Worm (Caenorhabditis elegans) whole organism, midembryonic: ENCODE measurements around the gene ins-8.
A peak's percentile ranks its signal among the peaks of the same experiment; 100 is the strongest.

Experiments
- T22C8.4 ChIP-seq: fragments of 200-800 bp; sonication (Bioruptor generic); IDR thresholded peaks from 2 replicates; pipeline ENCODE4 v1.3.6; 2022; ENCODE audit warnings: missing genetic modification characterization, missing compliant biosample characterization
- cog-1 ChIP-seq: sonication (generic microtip); optimal IDR thresholded peaks from 2 replicates; lab custom pipeline; 2016; ENCODE audit warnings: missing genetic modification characterization, missing compliant biosample characterization
- flt-1 ChIP-seq: fragments of 200-800 bp; sonication (Bioruptor generic); IDR thresholded peaks from 2 replicates; pipeline ENCODE4 v1.3.6; 2022; ENCODE audit warnings: missing genetic modification characterization, missing compliant biosample characterization
- klf-2 ChIP-seq: fragments of 200-800 bp; sonication (Bioruptor generic); conservative IDR thresholded peaks from 2 replicates; pipeline ENCODE4 v1.3.6; 2022; ENCODE audit warnings: missing genetic modification reagents, missing genetic modification characterization, missing compliant biosample characterization
- med-1 ChIP-seq: sonication (generic microtip); optimal IDR thresholded peaks from 2 replicates; lab custom pipeline; 2017; ENCODE audit warnings: missing genetic modification characterization, mild to moderate bottlenecking, missing compliant biosample characterization, antibody characterized with exemption, missing genetic modification reagents; ENCODE audit not compliant: insufficient read depth
- ref-1 ChIP-seq: fragments of 200-800 bp; sonication (Bioruptor generic); conservative IDR thresholded peaks from 2 replicates; pipeline ENCODE4 v1.3.6; 2022; ENCODE audit warnings: missing genetic modification reagents, missing genetic modification characterization, missing compliant biosample characterization
- tab-1 ChIP-seq: fragments of 200-800 bp; sonication (Bioruptor generic); IDR thresholded peaks from 2 replicates; pipeline ENCODE4 v1.3.6; 2022; ENCODE audit warnings: missing genetic modification characterization, missing compliant biosample characterization
- ztf-23 ChIP-seq: fragments of 200-800 bp; sonication (Bioruptor generic); IDR thresholded peaks from 2 replicates; pipeline ENCODE4 v1.3.6; 2022; ENCODE audit warnings: missing genetic modification reagents, missing genetic modification characterization, missing compliant biosample characterization
- ztf-29 ChIP-seq: fragments of 200-800 bp; sonication (Bioruptor generic); IDR thresholded peaks from 2 replicates; pipeline ENCODE4 v1.3.6; 2022; ENCODE audit warnings: missing genetic modification reagents, missing genetic modification characterization, missing compliant biosample characterization

The ins-8 gene

ce11 chrIV:9680841-9681240, at the start of gene ins-8:
TSS of gene ins-8 (minus strand) at chrIV:9680941.
- TF ChIP-seq cog-1 (tag; lab: Kevin White, UChicago), result no peak
- no peak for TF ChIP-seq ztf-29
- TF ChIP-seq ztf-23 (GFP tag; lab: Robert Waterston, UW), result no peak
- TF ChIP-seq flt-1 (GFP tag; lab: Robert Waterston, UW), result no peak

DNA sequence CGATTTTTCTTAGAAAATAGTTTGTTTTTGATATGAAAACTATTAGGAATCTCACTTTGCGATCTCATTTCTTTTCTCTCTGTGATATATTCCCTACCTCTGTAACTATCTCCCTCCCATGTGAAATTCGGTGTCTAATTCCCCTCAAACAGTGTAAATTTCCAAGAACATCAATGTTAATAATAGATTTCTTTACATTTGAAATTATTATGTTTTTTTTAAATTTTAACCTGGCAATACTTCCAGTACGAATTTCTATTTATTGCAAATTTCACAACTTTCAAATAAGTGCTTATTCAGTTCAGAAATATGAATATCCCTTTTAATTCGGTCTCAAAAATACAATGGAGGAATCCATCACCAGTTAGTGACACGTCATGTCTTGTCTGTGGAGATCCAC, 47.6 kb upstream of the ins-8 start, which contains the start of gene nhr-100:
TSS of gene nhr-100 (plus strand) at position 301 of the 400 bp plus-strand sequence.
- no peak for TF ChIP-seq klf-2 (GFP tag; lab: Robert Waterston, UW)
- TF ChIP-seq med-1 (GFP tag; lab: Kevin White, UChicago), result no peak
- TF ChIP-seq ztf-29, result no peak
- no peak for TF ChIP-seq tab-1 (GFP tag; lab: Robert Waterston, UW)
- TF ChIP-seq flt-1 (GFP tag; lab: Robert Waterston, UW), result no peak
- TF ChIP-seq T22C8.4, result no peak
- TF ChIP-seq ref-1, result no peak
- TF ChIP-seq cog-1 (tag; lab: Kevin White, UChicago), result no peak

- TF ChIP-seq tab-1 (GFP tag; lab: Robert Waterston, UW) (no peak), ztf-23 (GFP tag; lab: Robert Waterston, UW) (no peak), ztf-29 (no peak), klf-2 (GFP tag; lab: Robert Waterston, UW) (no peak), cog-1 (tag; lab: Kevin White, UChicago) (no peak), med-1 (GFP tag; lab: Kevin White, UChicago) (no peak), ref-1 (no peak), T22C8.4 (no peak), flt-1 (GFP tag; lab: Robert Waterston, UW) (no peak)
These were observed 46.5 kb upstream of the ins-8 start for ce11 chrIV:9727217-9727616.

- TF ChIP-seq cog-1 (tag; lab: Kevin White, UChicago), result no peak
- TF ChIP-seq tab-1 (GFP tag; lab: Robert Waterston, UW), result no peak
- TF ChIP-seq med-1 (GFP tag; lab: Kevin White, UChicago), result no peak
- TF ChIP-seq T22C8.4, result no peak
- no peak for TF ChIP-seq ztf-23 (GFP tag; lab: Robert Waterston, UW)
- no peak for TF ChIP-seq klf-2 (GFP tag; lab: Robert Waterston, UW)
- TF ChIP-seq ref-1, result no peak
- no peak for TF ChIP-seq flt-1 (GFP tag; lab: Robert Waterston, UW)
- no peak for TF ChIP-seq ztf-29
These were observed 44.8 kb upstream of the ins-8 start for ce11 chrIV:9725468-9725985.

ce11 chrIV:9724948-9725347, 44.2 kb upstream of the ins-8 start, which contains the start of the genes nhr-138 and C28D4.18:
TSS of gene nhr-138 (plus strand) at chrIV:9725251.
TSS of gene C28D4.18 (plus strand) at chrIV:9725280.
- TF ChIP-seq flt-1 (GFP tag; lab: Robert Waterston, UW), result no peak
- no peak for TF ChIP-seq ztf-29
- TF ChIP-seq cog-1 (tag; lab: Kevin White, UChicago), result no peak
- TF ChIP-seq klf-2 (GFP tag; lab: Robert Waterston, UW), result no peak
- no peak for TF ChIP-seq tab-1 (GFP tag; lab: Robert Waterston, UW)
- no peak for TF ChIP-seq ref-1
- TF ChIP-seq med-1 (GFP tag; lab: Kevin White, UChicago), result no peak
- no peak for TF ChIP-seq T22C8.4
- TF ChIP-seq ztf-23 (GFP tag; lab: Robert Waterston, UW), result no peak

ce11 chrIV:9723185-9723584, 42.4 kb upstream of the ins-8 start:
- TF ChIP-seq ref-1, result no peak
- TF ChIP-seq tab-1 (GFP tag; lab: Robert Waterston, UW), result no peak
- TF ChIP-seq med-1 (GFP tag; lab: Kevin White, UChicago), result no peak
- TF ChIP-seq T22C8.4, result no peak

DNA sequence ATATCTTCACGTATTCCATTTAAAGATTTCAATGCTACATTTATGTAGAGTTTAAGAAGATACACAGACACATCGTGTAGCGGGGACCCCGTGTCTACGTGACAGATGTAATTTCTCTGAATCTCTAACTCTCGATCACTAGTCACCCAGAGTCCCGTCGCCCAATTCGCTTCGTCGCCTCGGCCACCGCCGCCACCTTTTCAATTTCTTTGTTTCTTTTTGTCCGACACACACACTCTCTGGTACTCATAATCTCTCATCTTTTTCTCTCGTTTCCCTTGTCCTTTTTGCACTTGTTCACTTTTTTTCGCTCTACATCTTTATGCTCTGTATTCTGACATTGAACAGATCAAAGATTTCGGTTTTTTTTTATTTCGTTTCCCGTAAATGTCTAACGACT, 37.7 kb upstream of the ins-8 start:
- no peak for TF ChIP-seq flt-1 (GFP tag; lab: Robert Waterston, UW)
- peak; percentile 9 for TF ChIP-seq cog-1 (tag; lab: Kevin White, UChicago)

DNA sequence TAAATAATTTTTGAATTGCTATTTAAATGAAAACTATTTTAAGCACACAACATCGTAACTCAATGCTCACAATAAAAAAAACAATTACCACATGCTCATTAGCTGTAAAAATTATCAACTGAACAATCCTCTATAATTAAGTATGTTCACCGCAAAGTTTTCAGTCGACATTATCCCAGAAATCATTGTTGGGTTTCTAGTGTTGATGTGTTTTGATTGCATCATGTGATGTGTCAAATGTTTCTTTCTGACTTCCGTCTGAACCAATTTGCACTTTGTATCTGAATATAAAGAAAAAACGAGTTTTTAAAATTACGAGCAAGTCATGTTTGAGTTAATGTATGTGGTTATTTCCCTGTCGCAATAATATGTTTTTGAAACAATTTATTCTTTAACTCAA, 37.1 kb upstream of the ins-8 start:
- TF ChIP-seq tab-1 (GFP tag; lab: Robert Waterston, UW), result no peak
- no peak for TF ChIP-seq ztf-29
- TF ChIP-seq med-1 (GFP tag; lab: Kevin White, UChicago), result no peak

- TF ChIP-seq flt-1 (GFP tag; lab: Robert Waterston, UW) (no peak), klf-2 (GFP tag; lab: Robert Waterston, UW) (no peak), tab-1 (GFP tag; lab: Robert Waterston, UW) (no peak), cog-1 (tag; lab: Kevin White, UChicago) (no peak), ztf-29 (no peak), ref-1 (no peak), T22C8.4 (no peak), ztf-23 (GFP tag; lab: Robert Waterston, UW) (no peak), med-1 (GFP tag; lab: Kevin White, UChicago) (no peak)
These were observed 35.7 kb upstream of the ins-8 start for ce11 chrIV:9716490-9716889.

DNA sequence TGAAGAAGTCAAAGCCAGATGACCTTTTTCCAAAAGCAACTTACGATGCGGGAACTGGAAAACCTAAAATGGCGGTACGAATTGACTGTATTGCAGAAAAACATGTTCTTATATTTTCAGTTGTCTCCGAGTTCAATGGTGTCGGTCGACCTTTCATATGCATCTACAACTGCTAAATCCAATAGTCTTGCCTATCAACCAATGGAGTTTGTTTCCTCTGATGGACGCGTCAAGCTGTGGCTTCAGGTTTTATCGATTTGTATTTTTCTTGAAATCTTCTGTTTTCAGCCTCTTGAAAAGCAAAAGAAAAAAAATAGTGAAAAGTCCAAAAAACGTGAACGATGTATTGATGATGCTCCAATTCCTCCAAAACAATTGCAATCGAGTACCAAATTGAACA, 33.5 kb upstream of the ins-8 start:
- TF ChIP-seq klf-2 (GFP tag; lab: Robert Waterston, UW) (no peak), tab-1 (GFP tag; lab: Robert Waterston, UW) (no peak), ref-1 (no peak), flt-1 (GFP tag; lab: Robert Waterston, UW) (no peak), ztf-29 (no peak), T22C8.4 (no peak), ztf-23 (GFP tag; lab: Robert Waterston, UW) (no peak), cog-1 (tag; lab: Kevin White, UChicago) (no peak), med-1 (GFP tag; lab: Kevin White, UChicago) (no peak)
